Fruit fly (Drosophila melanogaster) S2 (cell line): ENCODE results near the gene Pmi.

Source experiments
- CG8478 ChIP-seq: fragments of >200 bp; optimal IDR thresholded peaks from 2 replicates; lab custom pipeline; 2018
- CTCF ChIP-seq, 2 experiments: fragments of >200 bp; optimal IDR thresholded peaks; 2 replicates each; lab custom pipeline; 2018

dm6 chr3L:5807370-5808100, 27.7 kb downstream of the Pmi start:
- no peak for TF ChIP-seq CTCF (optimal IDR thresholded peaks at IDR 0.05; lab: Kevin White, UChicago)
- TF ChIP-seq CG8478 (lab: Kevin White, UChicago), result no peak
